Fruit fly (Drosophila melanogaster): ENCODE measurements around the gene cysu.

DNA sequence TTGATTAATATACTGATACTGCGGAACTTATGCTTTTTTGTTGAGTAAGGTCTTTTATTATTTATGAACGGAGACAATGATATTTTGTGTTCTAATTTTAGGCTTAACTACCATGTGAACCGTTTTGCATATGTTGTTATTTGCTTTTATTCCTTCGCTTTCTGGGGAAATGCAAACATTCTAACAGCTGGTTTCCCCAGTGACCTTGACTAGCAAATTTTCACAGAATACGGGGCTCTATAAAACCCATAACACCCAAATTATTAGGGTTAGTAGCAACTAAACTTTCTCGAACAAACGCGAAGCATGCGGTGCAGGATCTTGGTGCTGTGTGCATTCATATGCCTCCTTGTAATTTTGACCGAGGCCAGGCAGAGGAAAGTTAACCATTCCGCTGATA is 18.0 kb upstream of the cysu start, which contains the start of gene CG17283:
- TF ChIP-seq CG6792 (GFP tag; optimal IDR thresholded peaks at IDR 0.05) (no peak), CG11902 (GFP tag; optimal IDR thresholded peaks at IDR 0.05) (no peak), fd85E (GFP tag; optimal IDR thresholded peaks at IDR 0.05) (no peak), CG10669 (GFP tag; optimal IDR thresholded peaks at IDR 0.05) (no peak), CG16779 (tag; optimal IDR thresholded peaks at IDR 0.05) (no peak), Met (GFP tag; optimal IDR thresholded peaks at IDR 0.05) (no peak), OdsH (GFP tag; optimal IDR thresholded peaks at IDR 0.05) (no peak)

Measured in whole organism, prepupa.